Fruit fly (Drosophila melanogaster) whole organism, adult: ENCODE results near the gene hoka.

Experiments used
- CG11617 ChIP-seq: fragments of 200-800 bp; sonication (Bioruptor generic); optimal IDR thresholded peaks from 2 replicates; lab custom pipeline; 2017; ENCODE audit warnings: mild to moderate bottlenecking, missing biosample characterization, missing genetic modification reagents, missing genetic modification characterization
- CG12768 ChIP-seq: fragments of 200-800 bp; sonication (Bioruptor generic); optimal IDR thresholded peaks from 2 replicates; lab custom pipeline; 2017; ENCODE audit warnings: missing biosample characterization, missing genetic modification characterization, mild to moderate bottlenecking, moderate library complexity, missing genetic modification reagents
- CG14711 ChIP-seq: fragments of 200-800 bp; sonication (Bioruptor generic); optimal IDR thresholded peaks from 2 replicates; lab custom pipeline; 2018; ENCODE audit warnings: missing biosample characterization, mild to moderate bottlenecking, missing genetic modification characterization, moderate library complexity
- CG1620 ChIP-seq: fragments of 200-800 bp; sonication (Bioruptor generic); optimal IDR thresholded peaks from 2 replicates; lab custom pipeline; 2016; ENCODE audit warnings: missing biosample characterization, missing genetic modification characterization
- CG33017 ChIP-seq: fragments of 200-800 bp; sonication (Bioruptor generic); optimal IDR thresholded peaks from 2 replicates; lab custom pipeline; 2018; ENCODE audit warnings: missing biosample characterization, mild to moderate bottlenecking, missing genetic modification characterization, moderate library complexity
- CG5204 ChIP-seq: fragments of 200-800 bp; sonication (Bioruptor generic); optimal IDR thresholded peaks from 2 replicates; lab custom pipeline; 2016; ENCODE audit warnings: missing biosample characterization, missing genetic modification characterization
- CG7045 ChIP-seq: fragments of 200-800 bp; sonication (Bioruptor generic); optimal IDR thresholded peaks from 2 replicates; lab custom pipeline; 2017; ENCODE audit warnings: missing biosample characterization, mild to moderate bottlenecking, missing genetic modification characterization
- CG7101 ChIP-seq: fragments of 200-800 bp; sonication (Bioruptor generic); optimal IDR thresholded peaks from 2 replicates; lab custom pipeline; 2018; ENCODE audit warnings: missing biosample characterization, mild to moderate bottlenecking, missing genetic modification characterization, moderate library complexity
- Clk ChIP-seq: fragments of 200-800 bp; sonication (Bioruptor generic); optimal IDR thresholded peaks from 2 replicates; lab custom pipeline; 2017; ENCODE audit warnings: missing biosample characterization, missing genetic modification characterization
- Crg-1 ChIP-seq: fragments of 200-800 bp; sonication (Bioruptor generic); optimal IDR thresholded peaks from 2 replicates; lab custom pipeline; 2016; ENCODE audit warnings: missing biosample characterization, missing genetic modification characterization
- Hr96 ChIP-seq: fragments of 200-800 bp; sonication (Bioruptor generic); optimal IDR thresholded peaks from 2 replicates; lab custom pipeline; 2016; ENCODE audit warnings: missing biosample characterization, missing genetic modification characterization
- Mnt ChIP-seq: fragments of 200-800 bp; sonication (Bioruptor generic); optimal IDR thresholded peaks from 2 replicates; lab custom pipeline; 2016; ENCODE audit warnings: missing biosample characterization, mild to moderate bottlenecking, missing genetic modification characterization
- bab1 ChIP-seq: fragments of 200-800 bp; sonication (Bioruptor generic); optimal IDR thresholded peaks from 3 replicates; lab custom pipeline; 2019; ENCODE audit warnings: missing biosample characterization, mild to moderate bottlenecking, missing genetic modification characterization, moderate library complexity
- cic ChIP-seq: fragments of 200-800 bp; sonication (Bioruptor generic); optimal IDR thresholded peaks from 2 replicates; lab custom pipeline; 2017; ENCODE audit warnings: missing biosample characterization, mild to moderate bottlenecking, missing genetic modification characterization, moderate library complexity
- cnc ChIP-seq, 2 experiments: fragments of >200 bp; optimal IDR thresholded peaks; 2 replicates each; lab custom pipeline; 2017
- kay ChIP-seq: fragments of 200-800 bp; sonication (Bioruptor generic); peaks from one replicate; lab custom pipeline; 2016; ENCODE audit warnings: missing biosample characterization, missing genetic modification characterization, borderline replicate concordance
- ovo ChIP-seq: fragments of 200-800 bp; sonication (Bioruptor generic); optimal IDR thresholded peaks from 2 replicates; lab custom pipeline; 2016; ENCODE audit warnings: missing biosample characterization, missing genetic modification characterization
- pad ChIP-seq: fragments of 200-800 bp; sonication (Bioruptor generic); optimal IDR thresholded peaks from 3 replicates; lab custom pipeline; 2017; ENCODE audit warnings: missing biosample characterization, missing genetic modification characterization, mild to moderate bottlenecking, moderate library complexity, missing genetic modification reagents
- tj ChIP-seq: fragments of 200-800 bp; sonication (Bioruptor generic); optimal IDR thresholded peaks from 3 replicates; lab custom pipeline; 2017; ENCODE audit warnings: missing biosample characterization, mild to moderate bottlenecking, missing genetic modification characterization, moderate library complexity
- toe ChIP-seq: fragments of 200-800 bp; sonication (Bioruptor generic); optimal IDR thresholded peaks from 2 replicates; lab custom pipeline; 2016; ENCODE audit warnings: missing biosample characterization, missing genetic modification characterization

Gene hoka

DNA sequence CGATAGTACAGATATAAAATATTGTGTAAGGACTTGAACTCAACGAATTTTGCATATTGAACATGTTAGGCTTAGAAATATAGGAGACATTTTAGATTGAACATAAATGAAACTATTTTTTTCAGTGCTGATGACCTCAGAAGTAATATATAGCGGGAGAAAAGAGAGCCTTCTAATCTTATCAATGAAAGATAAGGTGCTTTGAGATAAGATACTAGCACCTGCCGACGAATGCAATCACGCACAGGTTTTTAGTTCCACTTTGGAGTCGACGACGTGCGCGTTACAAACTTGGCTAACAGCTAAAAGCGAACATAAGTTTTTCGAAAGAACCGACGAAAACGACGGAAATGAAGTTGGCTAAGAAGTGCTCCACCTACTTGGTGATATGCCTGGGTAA lies at the start of gene hoka:
Gene hoka (plus strand): TSS at position 254 of the 400 bp plus-strand sequence.
- TF ChIP-seq cic (GFP tag; lab: Kevin White, UChicago) (no peak), Hr96 (GFP tag; lab: Kevin White, UChicago) (no peak), ovo (GFP tag; lab: Kevin White, UChicago) (no peak), CG14711 (tag; lab: Kevin White, UChicago) (no peak), CG1620 (no peak), CG7101 (no peak), Mnt (no peak), CG33017 (no peak), kay (no peak), toe (GFP tag; lab: Kevin White, UChicago) (no peak), pad (GFP tag; lab: Kevin White, UChicago) (no peak), Clk (no peak), CG11617 (GFP tag; lab: Kevin White, UChicago) (no peak), Crg-1 (GFP tag; lab: Kevin White, UChicago) (no peak), tj (GFP tag; lab: Kevin White, UChicago) (no peak)

DNA sequence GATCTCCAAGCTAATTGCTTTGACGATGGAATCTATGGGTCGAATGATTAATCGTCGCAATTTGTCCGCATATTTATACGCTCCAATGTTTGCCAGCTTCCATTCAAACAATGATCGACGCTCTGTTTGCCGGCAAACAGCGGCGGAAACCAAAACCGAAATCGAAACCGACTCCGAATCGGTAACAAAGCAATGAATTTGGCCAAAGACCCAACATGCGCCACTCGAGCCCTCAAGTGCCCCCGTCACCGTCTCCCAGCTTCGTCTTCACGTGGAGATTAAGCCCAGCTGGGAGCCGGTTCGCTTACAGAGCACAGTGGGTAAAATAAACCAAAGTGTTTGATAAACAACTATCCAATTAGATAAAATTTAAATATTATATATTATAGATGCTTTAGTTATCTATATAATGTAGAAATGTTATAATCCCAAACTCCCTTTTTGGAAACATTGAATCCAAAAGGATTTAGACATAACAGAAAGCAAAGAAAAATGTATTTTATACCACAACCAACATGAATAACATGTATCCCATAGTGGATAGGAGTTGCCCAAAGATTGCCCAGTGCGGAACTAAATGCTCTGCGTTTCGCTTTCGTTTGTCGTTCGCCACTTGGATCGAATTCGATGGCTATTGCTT lies 46.2 kb upstream of the hoka start, which contains the start of gene CG32237:
Gene CG32237 (minus strand): TSS at position 51 of the 640 bp plus-strand sequence.
- no peak for TF ChIP-seq tj (GFP tag; lab: Kevin White, UChicago)
- no peak for TF ChIP-seq Crg-1 (GFP tag; lab: Kevin White, UChicago)
- TF ChIP-seq CG12768 (GFP tag; lab: Kevin White, UChicago) = no peak
- TF ChIP-seq pad (GFP tag; lab: Kevin White, UChicago) = no peak
- TF ChIP-seq CG7045 (GFP tag; lab: Kevin White, UChicago) = no peak

DNA sequence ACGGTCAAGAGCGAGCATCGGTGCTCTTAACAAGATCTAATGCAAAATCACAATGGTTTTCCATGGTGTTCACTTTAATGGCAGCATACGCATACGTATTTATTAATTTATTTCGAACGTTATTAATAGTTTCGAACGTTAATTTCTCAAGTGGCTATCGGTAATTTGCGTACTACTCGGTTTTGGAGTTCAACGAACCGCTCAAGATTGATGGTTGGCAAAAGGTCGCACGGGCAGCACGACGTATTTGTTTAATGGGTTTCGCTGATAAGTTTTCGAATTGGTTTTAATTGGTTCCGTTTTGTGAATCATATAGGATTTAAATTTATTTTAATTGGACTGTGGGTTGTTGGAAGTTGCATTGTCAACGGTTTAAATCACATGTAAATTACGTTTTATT lies 45.6 kb upstream of the hoka start:
- TF ChIP-seq CG11617 (GFP tag; lab: Kevin White, UChicago) (no peak), Hr96 (GFP tag; lab: Kevin White, UChicago) (no peak), Clk (no peak), tj (GFP tag; lab: Kevin White, UChicago) (no peak)

DNA sequence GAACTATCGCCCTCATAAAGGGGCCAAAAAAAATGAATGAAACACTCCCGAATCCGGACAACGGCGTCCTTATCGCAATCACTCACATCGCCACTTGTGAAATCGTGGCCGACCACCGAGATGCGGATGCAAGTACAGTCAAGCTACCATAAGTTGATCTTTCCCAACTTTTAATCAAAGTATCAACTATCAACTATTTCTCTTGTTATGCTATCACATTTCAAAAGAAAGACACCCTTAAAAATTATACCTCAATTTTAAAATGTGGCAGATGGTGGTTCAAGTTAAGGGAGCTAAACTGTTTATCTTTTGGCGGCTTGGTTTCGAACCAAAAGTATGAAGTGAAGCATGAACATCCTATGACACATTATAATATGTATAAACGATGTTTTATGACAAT lies 44.5 kb upstream of the hoka start:
- no peak for TF ChIP-seq ovo (GFP tag; lab: Kevin White, UChicago)
- no peak for TF ChIP-seq CG7045 (GFP tag; lab: Kevin White, UChicago)
- no peak for TF ChIP-seq toe (GFP tag; lab: Kevin White, UChicago)
- no peak for TF ChIP-seq CG12768 (GFP tag; lab: Kevin White, UChicago)
- TF ChIP-seq Clk = no peak
- no peak for TF ChIP-seq pad (GFP tag; lab: Kevin White, UChicago)
- no peak for TF ChIP-seq CG33017
- TF ChIP-seq CG5204 = no peak
- TF ChIP-seq CG7101 = no peak
- no peak for TF ChIP-seq Mnt
- TF ChIP-seq kay = no peak
- TF ChIP-seq CG14711 (tag; lab: Kevin White, UChicago) = no peak
- no peak for TF ChIP-seq Hr96 (GFP tag; lab: Kevin White, UChicago)
- TF ChIP-seq CG1620 = no peak
- no peak for TF ChIP-seq cic (GFP tag; lab: Kevin White, UChicago)
- TF ChIP-seq CG11617 (GFP tag; lab: Kevin White, UChicago) = no peak
- TF ChIP-seq tj (GFP tag; lab: Kevin White, UChicago) = no peak
- no peak for TF ChIP-seq cnc (optimal IDR thresholded peaks at IDR 0.05; lab: Kevin White, UChicago)

DNA sequence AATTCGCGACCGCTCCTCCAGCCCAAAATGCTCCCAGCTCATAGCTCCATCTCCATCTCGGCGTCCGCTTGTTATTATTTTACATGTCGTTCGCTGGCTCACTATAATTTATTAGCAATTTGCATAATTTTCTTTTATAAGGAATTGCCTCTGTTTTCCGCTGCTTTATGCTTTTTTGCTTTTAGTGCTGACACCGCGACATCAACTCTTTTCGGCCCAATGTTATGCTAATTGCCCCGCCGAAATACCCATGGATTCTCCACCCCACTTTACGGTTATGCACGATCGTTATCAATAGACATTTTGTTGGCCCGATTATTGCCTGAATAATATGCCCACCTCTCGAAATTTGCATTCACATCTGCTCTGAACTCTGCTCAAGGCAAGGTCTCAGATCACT lies 43.5 kb upstream of the hoka start:
- TF ChIP-seq kay = no peak
- TF ChIP-seq CG1620 = no peak
- no peak for TF ChIP-seq CG12768 (GFP tag; lab: Kevin White, UChicago)
- no peak for TF ChIP-seq toe (GFP tag; lab: Kevin White, UChicago)
- TF ChIP-seq CG11617 (GFP tag; lab: Kevin White, UChicago) = no peak
- no peak for TF ChIP-seq ovo (GFP tag; lab: Kevin White, UChicago)
- no peak for TF ChIP-seq Mnt
- TF ChIP-seq CG14711 (tag; lab: Kevin White, UChicago) = no peak
- no peak for TF ChIP-seq bab1 (GFP tag; lab: Kevin White, UChicago)
- no peak for TF ChIP-seq tj (GFP tag; lab: Kevin White, UChicago)
- no peak for TF ChIP-seq cic (GFP tag; lab: Kevin White, UChicago)
- TF ChIP-seq Hr96 (GFP tag; lab: Kevin White, UChicago) = no peak
- TF ChIP-seq CG33017 = no peak
- TF ChIP-seq Clk = no peak
- TF ChIP-seq Crg-1 (GFP tag; lab: Kevin White, UChicago) = no peak
- TF ChIP-seq CG7101 = no peak
- TF ChIP-seq pad (GFP tag; lab: Kevin White, UChicago) = no peak
- TF ChIP-seq cnc (optimal IDR thresholded peaks at IDR 0.05; lab: Kevin White, UChicago) = no peak
- no peak for TF ChIP-seq CG5204
- TF ChIP-seq CG7045 (GFP tag; lab: Kevin White, UChicago) = no peak

DNA sequence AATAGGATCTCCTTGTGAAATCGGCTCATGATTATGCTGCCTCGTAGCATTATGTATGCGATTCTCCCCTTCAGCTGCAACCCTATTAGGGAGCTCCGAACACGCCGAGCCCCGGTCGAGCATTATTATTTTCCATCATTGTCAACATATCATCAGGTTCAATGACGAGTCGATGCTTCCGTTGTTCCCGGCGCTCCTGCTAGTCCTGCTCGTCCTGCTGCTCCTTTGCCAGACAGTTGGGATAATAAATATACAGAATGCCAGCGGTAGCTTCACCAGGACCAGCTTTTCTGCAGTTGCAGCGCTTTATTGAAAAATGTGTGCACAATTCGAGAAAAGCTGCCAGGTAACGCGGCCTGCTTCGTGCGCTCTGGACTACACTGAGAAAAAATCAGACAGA lies 38.3 kb upstream of the hoka start, which contains the start of gene CG32235:
Gene CG32235 (minus strand): TSS at position 101 of the 400 bp plus-strand sequence.
- TF ChIP-seq CG14711 (tag; lab: Kevin White, UChicago) (no peak), CG5204 (no peak), pad (GFP tag; lab: Kevin White, UChicago) (no peak), Hr96 (GFP tag; lab: Kevin White, UChicago) (no peak), bab1 (GFP tag; lab: Kevin White, UChicago) (no peak), CG12768 (GFP tag; lab: Kevin White, UChicago) (no peak), Crg-1 (GFP tag; lab: Kevin White, UChicago) (no peak), toe (GFP tag; lab: Kevin White, UChicago) (no peak), Clk (no peak), CG33017 (no peak), kay (no peak), ovo (GFP tag; lab: Kevin White, UChicago) (no peak), tj (GFP tag; lab: Kevin White, UChicago) (no peak), CG1620 (no peak), CG7045 (GFP tag; lab: Kevin White, UChicago) (no peak), cnc (optimal IDR thresholded peaks at IDR 0.05; lab: Kevin White, UChicago) (no peak), CG11617 (GFP tag; lab: Kevin White, UChicago) (no peak), Mnt (no peak)
